Worm (Caenorhabditis elegans) whole organism, L4/young adult: ENCODE results near the gene twk-24.

Experiments used
- W03F9.2 ChIP-seq: fragments of 150-350 bp; optimal IDR thresholded peaks from 2 replicates; lab custom pipeline; 2014; ENCODE audit warnings: missing biosample characterization, missing genetic modification characterization
- dao-5 ChIP-seq: sonication (generic microtip); optimal IDR thresholded peaks from 2 replicates; lab custom pipeline; 2016; ENCODE audit warnings: missing genotype, missing genetic modification characterization, moderate library complexity, missing compliant biosample characterization

DNA sequence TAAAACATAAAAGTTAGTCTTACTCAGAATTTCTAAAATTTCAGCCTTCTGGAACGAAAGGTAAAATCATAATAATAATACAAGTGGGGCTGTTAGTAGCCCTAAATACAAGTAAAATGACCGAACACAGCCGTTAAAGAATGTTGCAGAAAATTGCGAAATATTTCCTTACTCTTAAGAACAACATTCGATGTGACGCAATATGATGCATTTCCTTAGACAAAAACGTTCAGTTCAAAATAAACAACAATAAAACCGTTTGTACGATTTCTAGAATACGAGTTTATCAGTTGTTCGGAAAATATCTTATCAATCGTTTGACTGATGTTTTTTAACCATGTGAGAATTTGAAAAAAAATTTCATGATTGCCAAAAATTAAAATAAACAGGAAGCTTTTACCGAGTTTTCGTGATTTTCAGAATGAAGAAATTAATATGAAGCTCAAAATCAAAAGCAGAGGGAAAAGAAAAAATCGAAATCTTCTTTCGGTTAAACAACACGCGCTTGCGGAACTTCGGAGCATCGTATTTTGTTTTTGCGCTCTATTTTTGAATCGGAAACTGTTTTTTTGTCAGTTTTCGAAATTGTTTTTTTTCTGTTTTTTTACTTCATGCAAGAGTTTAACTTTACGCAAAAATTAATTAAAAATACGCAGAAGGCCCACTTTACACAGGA, 23.2 kb downstream of the twk-24 start:
- TF ChIP-seq W03F9.2 (tag; lab: Kevin White, UChicago) = no peak
- TF ChIP-seq dao-5 (tag; lab: Kevin White, UChicago) = no peak
